Fruit fly (Drosophila melanogaster) whole organism, embryonic: Measurements from ENCODE around the gene CG12253.

Experiments used
- CG10543 ChIP-seq: fragments of 200-800 bp; sonication (Bioruptor generic); optimal IDR thresholded peaks from 3 replicates; lab custom pipeline; 2017; ENCODE audit warnings: missing biosample characterization, mild to moderate bottlenecking, missing genetic modification characterization, moderate library complexity
- CG16863 ChIP-seq: fragments of 200-800 bp; sonication (Bioruptor generic); optimal IDR thresholded peaks from 3 replicates; lab custom pipeline; 2016; ENCODE audit warnings: missing biosample characterization, missing genetic modification characterization
- CG17612 ChIP-seq: fragments of 200-800 bp; sonication (Bioruptor generic); IDR thresholded peaks from 2 replicates; pipeline ENCODE4 v1.3.6; 2022; ENCODE audit warnings: missing biosample characterization, missing genetic modification characterization
- Hand ChIP-seq: fragments of 200-800 bp; sonication (Bioruptor generic); optimal IDR thresholded peaks from 2 replicates; lab custom pipeline; 2017; ENCODE audit warnings: mild to moderate bottlenecking, missing biosample characterization, missing genetic modification reagents, missing genetic modification characterization
- Taf1 ChIP-seq: fragments of 200-800 bp; sonication (Bioruptor generic); IDR thresholded peaks from 2 replicates; pipeline ENCODE4 v1.3.6; 2022; ENCODE audit warnings: missing biosample characterization, missing genetic modification characterization
- YL-1 ChIP-seq: fragments of 200-800 bp; sonication (Bioruptor generic); optimal IDR thresholded peaks from 3 replicates; lab custom pipeline; 2017; ENCODE audit warnings: missing biosample characterization, mild to moderate bottlenecking, missing genetic modification characterization
- crol ChIP-seq: fragments of 200-800 bp; sonication (Bioruptor generic); IDR thresholded peaks from 2 replicates; pipeline ENCODE4 v1.3.6; 2022; ENCODE audit warnings: missing biosample characterization, missing genetic modification characterization
- gcm2 ChIP-seq: fragments of 200-800 bp; sonication (Bioruptor generic); optimal IDR thresholded peaks from 2 replicates; lab custom pipeline; 2016; ENCODE audit warnings: missing biosample characterization, missing genetic modification characterization
- kni ChIP-seq: fragments of 200-800 bp; sonication (Bioruptor generic); optimal IDR thresholded peaks from 3 replicates; lab custom pipeline; 2017; ENCODE audit warnings: mild to moderate bottlenecking, missing biosample characterization, missing genetic modification reagents, missing genetic modification characterization
- wor ChIP-seq: fragments of 200-800 bp; sonication (Bioruptor generic); IDR thresholded peaks from 2 replicates; pipeline ENCODE4 v1.3.6; 2022; ENCODE audit warnings: missing biosample characterization, missing genetic modification characterization

DNA sequence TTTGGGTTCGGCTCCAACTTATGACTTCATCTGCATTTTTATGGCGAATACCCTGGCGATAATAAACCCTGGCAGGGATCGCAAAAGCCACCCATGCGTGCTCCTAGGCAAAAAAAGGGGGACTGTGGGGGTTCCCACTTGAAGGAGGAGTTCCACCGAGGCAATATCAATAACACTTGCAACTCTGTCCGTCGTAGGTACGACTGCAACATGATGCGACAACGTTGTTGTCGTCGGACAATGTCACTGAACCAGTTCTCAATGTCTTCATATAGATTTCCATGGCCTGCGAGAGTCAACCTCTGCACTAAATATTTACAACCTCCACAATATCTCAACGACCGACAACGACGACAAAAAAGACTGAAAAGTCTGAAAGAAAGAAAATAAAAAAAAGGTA lies 39.6 kb downstream of the CG12253 start:
- TF ChIP-seq CG16863 (no peak), YL-1 (GFP tag; lab: Kevin White, UChicago) (no peak), kni (GFP tag; lab: Kevin White, UChicago) (no peak), Taf1 (no peak), gcm2 (GFP tag; lab: Kevin White, UChicago) (no peak), CG17612 (no peak), wor (GFP tag; lab: Robert Waterston, UW) (no peak), crol (no peak), CG10543 (GFP tag; lab: Kevin White, UChicago) (no peak), Hand (GFP tag; lab: Kevin White, UChicago) (no peak)
